Worm (Caenorhabditis elegans): Measurements from ENCODE around the gene F38B6.6.
A peak's percentile ranks its signal among the peaks of the same experiment; 100 is the strongest.

ce11 chrX:6646387-6647061 lies 43.4 kb downstream of the F38B6.6 start:
- TF ChIP-seq spr-1 (tag; optimal IDR thresholded peaks at IDR 0.05): no peak
- peak; percentile 47 for TF ChIP-seq dve-1 (tag; optimal IDR thresholded peaks at IDR 0.05; ENCODE audit: insufficient read depth)
- TF ChIP-seq ZK546.5 (tag; optimal IDR thresholded peaks at IDR 0.05): no peak
- no peak for TF ChIP-seq lin-39 (tag; optimal IDR thresholded peaks at IDR 0.05)
- TF ChIP-seq unc-62 (GFP tag; optimal IDR thresholded peaks at IDR 0.05 in 1 of 2): no peak
- no peak for TF ChIP-seq unc-62 (tag; optimal IDR thresholded peaks at IDR 0.05)
- TF ChIP-seq nhr-77 (tag; optimal IDR thresholded peaks at IDR 0.05): no peak
- TF ChIP-seq nhr-10 (tag; optimal IDR thresholded peaks at IDR 0.05): no peak
- peak; percentile 57 for TF ChIP-seq hlh-30 (tag; optimal IDR thresholded peaks at IDR 0.05; ENCODE audit: insufficient read depth)
- no peak for TF ChIP-seq tra-1 (GFP tag; IDR thresholded peaks at IDR 0.05)
- no peak for TF ChIP-seq daf-8 (GFP tag; IDR thresholded peaks at IDR 0.05)
- no peak for TF ChIP-seq zfp-2 (tag; optimal IDR thresholded peaks at IDR 0.05)
- no peak for TF ChIP-seq egl-27 (tag; optimal IDR thresholded peaks at IDR 0.05)
- TF ChIP-seq lin-15B (tag; optimal IDR thresholded peaks at IDR 0.05): no peak

Data from whole organism, L4 larva.